Worm (Caenorhabditis elegans) whole organism, early embryonic: ENCODE data around the gene Y69A2AR.31.

ENCODE experiments used
- B0310.2 ChIP-seq: sonication (generic microtip); optimal IDR thresholded peaks from 2 replicates; lab custom pipeline; 2016; ENCODE audit warnings: mild to moderate bottlenecking, missing genetic modification characterization, missing compliant biosample characterization
- F13C5.2 ChIP-seq: sonication (generic microtip); optimal IDR thresholded peaks from 2 replicates; lab custom pipeline; 2017; ENCODE audit warnings: mild to moderate bottlenecking, missing genetic modification characterization, inconsistent platforms, missing compliant biosample characterization
- aly-1 ChIP-seq: sonication (generic microtip); optimal IDR thresholded peaks from 2 replicates; lab custom pipeline; 2016; ENCODE audit warnings: missing genetic modification characterization, missing compliant biosample characterization
- ama-1 ChIP-seq: fragments of 150-350 bp; optimal IDR thresholded peaks from 2 replicates; lab custom pipeline; 2014
- ceh-13 ChIP-seq: fragments of 200-800 bp; sonication (Bioruptor generic); optimal IDR thresholded peaks from 2 replicates; lab custom pipeline; 2018; ENCODE audit warnings: mild to moderate bottlenecking, missing genetic modification characterization, missing compliant biosample characterization
- ceh-36 ChIP-seq: sonication (generic microtip); optimal IDR thresholded peaks from 2 replicates; lab custom pipeline; 2016; ENCODE audit warnings: missing genetic modification characterization, inconsistent platforms, missing compliant biosample characterization
- ets-7 ChIP-seq: sonication (generic microtip); optimal IDR thresholded peaks from 2 replicates; lab custom pipeline; 2016; ENCODE audit warnings: missing genotype, missing genetic modification characterization, missing compliant biosample characterization
- flt-1 ChIP-seq: fragments of 200-800 bp; sonication (Bioruptor generic); IDR thresholded peaks from 2 replicates; pipeline ENCODE4 v1.3.6; 2022; ENCODE audit warnings: missing genetic modification characterization, missing compliant biosample characterization
- hmbx-1 ChIP-seq: sonication (generic microtip); optimal IDR thresholded peaks from 2 replicates; lab custom pipeline; 2016; ENCODE audit warnings: mild to moderate bottlenecking, missing genetic modification characterization, missing compliant biosample characterization
- hmg-4 ChIP-seq: fragments of 200-800 bp; sonication (Bioruptor generic); optimal IDR thresholded peaks from 2 replicates; lab custom pipeline; 2018; ENCODE audit warnings: mild to moderate bottlenecking, missing genetic modification characterization, missing compliant biosample characterization
- hnd-1 ChIP-seq: sonication (generic microtip); optimal IDR thresholded peaks from 2 replicates; lab custom pipeline; 2016; ENCODE audit warnings: missing genetic modification characterization, missing compliant biosample characterization
- pes-1 ChIP-seq: fragments of 200-800 bp; sonication (Bioruptor generic); IDR thresholded peaks from 2 replicates; pipeline ENCODE4 v1.3.6; 2022; ENCODE audit warnings: missing genetic modification reagents, missing genetic modification characterization, missing compliant biosample characterization
- scrt-1 ChIP-seq: fragments of 200-800 bp; sonication (Bioruptor generic); IDR thresholded peaks from 2 replicates; pipeline ENCODE4 v1.3.6; 2022; ENCODE audit warnings: missing genetic modification characterization, missing compliant biosample characterization
- sea-1 ChIP-seq: fragments of 200-800 bp; sonication (Bioruptor generic); conservative IDR thresholded peaks from 2 replicates; pipeline ENCODE4 v1.3.6; 2022; ENCODE audit warnings: missing genetic modification characterization, missing compliant biosample characterization
- tbx-11 ChIP-seq: fragments of 200-800 bp; sonication (Bioruptor generic); IDR thresholded peaks from 2 replicates; pipeline ENCODE4 v1.3.6; 2022; ENCODE audit warnings: missing genetic modification characterization, missing compliant biosample characterization
- tbx-37 ChIP-seq: fragments of 200-800 bp; sonication (Bioruptor generic); conservative IDR thresholded peaks from 2 replicates; pipeline ENCODE4 v1.3.6; 2022; ENCODE audit warnings: missing genetic modification reagents, missing genetic modification characterization, missing compliant biosample characterization
- tra-4 ChIP-seq: sonication (generic microtip); optimal IDR thresholded peaks from 2 replicates; lab custom pipeline; 2017; ENCODE audit warnings: missing genetic modification characterization, missing compliant biosample characterization

The Y69A2AR.31 gene

DNA sequence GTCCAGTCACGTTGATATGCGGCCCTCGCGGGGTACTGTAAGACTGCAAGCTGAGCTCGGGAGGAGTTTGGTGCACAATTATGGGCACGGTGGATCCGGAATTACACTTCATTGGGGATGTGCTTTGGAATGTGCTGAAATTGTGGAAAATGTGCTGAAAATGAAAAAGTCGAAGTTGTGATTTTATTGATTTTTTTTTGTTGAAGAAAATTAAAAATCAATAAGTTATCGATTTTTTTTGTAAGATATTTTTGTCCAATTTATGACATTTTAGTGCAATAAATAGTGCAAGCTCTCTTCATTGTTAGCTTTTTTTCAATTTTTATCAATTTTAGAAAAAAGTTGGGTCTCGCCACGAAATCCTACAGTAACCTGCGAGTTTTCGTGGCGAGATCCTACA is 47.0 kb downstream of the Y69A2AR.31 start:
- TF ChIP-seq tra-4 (tag; lab: Kevin White, UChicago), result no peak
- TF ChIP-seq ceh-36, result no peak
- TF ChIP-seq hmbx-1 (tag; lab: Kevin White, UChicago), result no peak
- no peak for TF ChIP-seq ceh-13 (GFP tag; lab: Kevin White, UChicago)
- no peak for TF ChIP-seq hmg-4
- no peak for TF ChIP-seq F13C5.2 (tag; lab: Kevin White, UChicago)
- no peak for TF ChIP-seq tbx-37 (GFP tag; lab: Robert Waterston, UW)
- TF ChIP-seq tbx-11 (GFP tag; lab: Robert Waterston, UW), result no peak
- no peak for TF ChIP-seq scrt-1
- no peak for TF ChIP-seq sea-1 (GFP tag; lab: Robert Waterston, UW)
- no peak for TF ChIP-seq ets-7 (tag; lab: Kevin White, UChicago)
- TF ChIP-seq ama-1 (lab: Kevin White, UChicago), result no peak
- TF ChIP-seq B0310.2 (tag; lab: Kevin White, UChicago), result no peak
- TF ChIP-seq hnd-1 (tag; lab: Kevin White, UChicago), result no peak
- TF ChIP-seq flt-1 (GFP tag; lab: Robert Waterston, UW), result no peak
- no peak for TF ChIP-seq pes-1 (GFP tag; lab: Robert Waterston, UW)
- TF ChIP-seq aly-1, result no peak

DNA sequence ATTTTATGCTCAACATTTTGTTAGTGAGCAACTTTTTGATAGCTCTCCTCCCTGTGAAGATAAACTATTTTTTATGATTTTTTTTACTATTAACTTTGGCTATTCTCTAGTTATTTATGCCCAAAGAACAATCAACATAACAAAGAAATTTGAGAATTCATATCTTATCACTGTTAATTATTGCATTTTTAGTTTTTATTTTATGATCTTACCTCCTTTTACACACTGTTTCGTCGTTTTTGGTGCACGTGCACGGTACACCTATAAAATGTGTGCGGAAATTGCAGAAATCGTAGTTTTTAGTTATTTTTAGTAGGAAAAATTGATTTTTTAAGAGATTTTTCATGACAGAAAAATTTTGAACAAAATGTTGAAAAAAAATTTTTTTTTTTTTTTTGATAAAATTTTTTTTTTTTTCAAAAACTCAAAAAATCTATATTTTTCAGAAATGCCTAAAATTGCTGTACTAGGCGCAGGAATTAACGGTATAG is 50.0 kb downstream of the Y69A2AR.31 start, which contains the start of gene daao-1:
daao-1 (plus strand) TSS at position 441 of the 491 bp plus-strand sequence.
- TF ChIP-seq tra-4 (tag; lab: Kevin White, UChicago), result no peak

DNA sequence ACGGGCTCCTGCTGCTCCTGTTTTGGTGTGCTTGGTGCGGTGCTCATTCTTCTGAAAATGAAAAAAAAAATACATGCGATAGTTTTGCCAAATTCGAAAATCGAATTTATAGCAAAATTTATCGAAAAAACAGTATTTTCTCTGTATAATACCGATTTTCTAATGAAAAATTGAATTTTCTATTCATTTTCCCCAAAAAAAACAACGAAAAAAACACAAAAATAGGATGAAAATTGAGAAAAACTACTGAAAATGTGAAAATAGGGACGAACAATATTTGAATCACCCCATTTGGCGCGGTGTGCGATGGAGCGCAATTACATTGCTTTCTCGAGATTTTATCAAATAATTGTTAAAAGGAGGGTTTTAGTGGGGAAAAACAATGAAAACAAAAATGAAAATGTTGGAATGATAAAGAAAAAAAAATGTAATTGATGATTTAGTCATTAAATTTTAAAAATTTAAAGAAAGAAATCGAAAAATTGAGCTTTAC is 50.7 kb downstream of the Y69A2AR.31 start, which contains the start of gene Y69A2AR.28:
Y69A2AR.28 (minus strand) TSS at position 51 of the 493 bp plus-strand sequence.
- TF ChIP-seq ceh-36 (no peak), pes-1 (GFP tag; lab: Robert Waterston, UW) (no peak), tbx-11 (GFP tag; lab: Robert Waterston, UW) (no peak), ceh-13 (GFP tag; lab: Kevin White, UChicago) (no peak), hnd-1 (tag; lab: Kevin White, UChicago) (no peak), tbx-37 (GFP tag; lab: Robert Waterston, UW) (no peak), flt-1 (GFP tag; lab: Robert Waterston, UW) (no peak), hmbx-1 (tag; lab: Kevin White, UChicago) (no peak), hmg-4 (no peak), F13C5.2 (tag; lab: Kevin White, UChicago) (no peak), scrt-1 (no peak), sea-1 (GFP tag; lab: Robert Waterston, UW) (no peak), B0310.2 (tag; lab: Kevin White, UChicago) (no peak), ama-1 (lab: Kevin White, UChicago) (no peak), aly-1 (no peak), tra-4 (tag; lab: Kevin White, UChicago) (no peak), ets-7 (tag; lab: Kevin White, UChicago) (no peak)

DNA sequence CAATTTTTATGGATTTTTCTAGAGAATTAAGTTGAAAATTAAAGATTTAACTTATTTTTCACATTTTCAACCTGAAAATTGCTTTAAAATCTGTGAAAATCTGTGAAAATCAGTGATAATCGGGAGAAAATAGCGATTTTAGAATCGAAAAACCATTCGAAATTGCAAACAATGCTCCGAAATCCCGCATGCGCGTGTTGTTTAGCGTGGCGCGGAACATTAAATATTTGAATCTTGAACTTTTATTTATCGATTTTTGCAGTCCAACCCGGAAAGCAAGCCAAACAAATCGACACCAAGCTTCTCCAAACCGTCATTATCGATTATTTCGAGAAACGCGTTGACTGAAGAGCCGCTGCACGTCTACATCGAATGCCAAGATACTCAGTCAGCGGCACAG is 52.8 kb downstream of the Y69A2AR.31 start:
- TF ChIP-seq tbx-11 (GFP tag; lab: Robert Waterston, UW) (no peak), aly-1 (no peak), sea-1 (GFP tag; lab: Robert Waterston, UW) (no peak)

DNA sequence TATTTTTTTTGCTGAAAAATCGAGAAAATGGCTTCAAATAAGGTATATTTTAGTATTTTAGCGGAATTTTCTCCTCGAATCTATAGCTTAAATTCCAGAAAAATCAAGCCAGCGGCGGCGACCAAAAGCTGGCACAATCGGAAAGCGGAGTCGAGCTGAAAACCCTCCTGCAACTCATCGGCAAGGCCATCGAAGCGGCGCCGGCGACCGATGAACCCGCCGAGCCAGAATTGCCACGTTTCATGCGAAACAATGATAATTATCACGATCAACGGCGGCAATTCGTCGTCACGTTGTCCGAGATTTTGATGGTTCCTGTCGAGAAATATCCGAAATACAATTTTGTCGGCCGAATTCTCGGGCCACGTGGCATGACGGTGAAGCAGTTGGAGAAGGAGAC is 53.4 kb downstream of the Y69A2AR.31 start, which contains the start of gene Y69A2AR.32:
Y69A2AR.32 (plus strand) TSS at position 28 of the 400 bp plus-strand sequence.
- TF ChIP-seq hnd-1 (tag; lab: Kevin White, UChicago) (no peak), ets-7 (tag; lab: Kevin White, UChicago) (no peak), tbx-11 (GFP tag; lab: Robert Waterston, UW) (no peak), tra-4 (tag; lab: Kevin White, UChicago) (no peak), tbx-37 (GFP tag; lab: Robert Waterston, UW) (no peak), pes-1 (GFP tag; lab: Robert Waterston, UW) (no peak), sea-1 (GFP tag; lab: Robert Waterston, UW) (no peak), ama-1 (lab: Kevin White, UChicago) (no peak), F13C5.2 (tag; lab: Kevin White, UChicago) (no peak), hmg-4 (no peak), B0310.2 (tag; lab: Kevin White, UChicago) (no peak), aly-1 (no peak), ceh-36 (no peak), flt-1 (GFP tag; lab: Robert Waterston, UW) (no peak), scrt-1 (no peak), hmbx-1 (tag; lab: Kevin White, UChicago) (no peak), ceh-13 (GFP tag; lab: Kevin White, UChicago) (no peak)

DNA sequence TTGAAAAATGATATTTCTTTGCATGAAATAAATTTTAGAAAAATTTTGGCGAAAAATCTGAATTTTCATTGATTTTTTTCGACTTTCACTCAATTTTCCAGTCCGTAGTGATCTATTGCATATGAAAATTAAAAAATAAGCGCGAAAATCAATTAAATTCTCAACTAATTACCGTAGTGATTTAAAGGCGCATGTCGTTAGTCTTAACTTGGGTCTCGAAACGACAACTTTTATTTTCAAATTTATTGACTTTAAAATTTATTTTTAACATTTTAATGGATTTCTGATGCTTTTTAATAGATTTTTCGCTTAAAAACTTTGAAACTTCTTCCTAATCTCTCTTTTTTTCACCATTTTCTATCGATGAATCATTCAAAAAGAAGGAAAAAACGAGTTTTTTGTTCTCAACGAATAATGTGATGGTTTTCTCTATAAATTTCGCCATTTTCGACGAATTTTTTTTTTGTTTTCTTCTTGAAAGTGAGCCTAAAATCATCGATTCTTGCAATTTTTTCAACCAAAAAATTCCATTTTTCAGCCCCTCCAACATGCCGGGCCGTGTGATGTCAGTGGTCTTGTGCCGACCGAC is 56.2 kb downstream of the Y69A2AR.31 start, which contains the start of gene vamp-7:
vamp-7 (plus strand) TSS at position 539 of the 589 bp plus-strand sequence.
- no peak for TF ChIP-seq ceh-13 (GFP tag; lab: Kevin White, UChicago)
- no peak for TF ChIP-seq B0310.2 (tag; lab: Kevin White, UChicago)
- TF ChIP-seq F13C5.2 (tag; lab: Kevin White, UChicago), result no peak
- TF ChIP-seq tra-4 (tag; lab: Kevin White, UChicago), result no peak
- no peak for TF ChIP-seq scrt-1
- TF ChIP-seq flt-1 (GFP tag; lab: Robert Waterston, UW), result no peak
- TF ChIP-seq tbx-37 (GFP tag; lab: Robert Waterston, UW), result no peak
- TF ChIP-seq hnd-1 (tag; lab: Kevin White, UChicago), result no peak
- TF ChIP-seq sea-1 (GFP tag; lab: Robert Waterston, UW), result no peak
- TF ChIP-seq ceh-36, result no peak

DNA sequence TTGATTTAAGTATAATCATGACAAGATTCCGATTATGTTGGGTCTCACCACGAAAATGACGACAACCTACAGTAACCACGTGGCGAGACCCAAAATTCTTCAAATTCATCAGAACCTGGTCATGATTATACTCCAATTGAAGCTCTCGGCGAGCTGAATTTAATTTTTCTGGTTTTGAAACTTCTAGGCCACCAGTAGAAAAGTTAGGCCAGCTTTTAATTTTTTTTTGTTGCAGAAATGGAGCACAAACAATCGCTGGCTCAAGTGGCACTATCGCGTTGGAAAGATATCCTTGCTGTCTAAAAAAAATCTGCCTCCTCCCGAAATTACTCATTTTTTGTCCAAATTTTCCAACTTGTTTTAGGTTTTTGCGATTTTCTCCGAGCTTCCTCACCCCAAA is 57.2 kb downstream of the Y69A2AR.31 start:
- no peak for TF ChIP-seq hnd-1 (tag; lab: Kevin White, UChicago)
- no peak for TF ChIP-seq tbx-37 (GFP tag; lab: Robert Waterston, UW)
- TF ChIP-seq ama-1 (lab: Kevin White, UChicago), result no peak
